Fruit fly (Drosophila melanogaster) whole organism, prepupa: ENCODE data around the gene east.

Source experiments
- Blimp-1 ChIP-seq: fragments of 200-800 bp; sonication (Bioruptor generic); optimal IDR thresholded peaks from 3 replicates; lab custom pipeline; 2017; ENCODE audit warnings: missing biosample characterization, missing genetic modification characterization, mild to moderate bottlenecking, moderate library complexity, missing genetic modification reagents
- CG10631 ChIP-seq: fragments of 200-800 bp; sonication (Bioruptor generic); optimal IDR thresholded peaks from 2 replicates; lab custom pipeline; 2016; ENCODE audit warnings: missing biosample characterization, missing genetic modification characterization
- CG11762 ChIP-seq: fragments of 200-800 bp; sonication (Bioruptor generic); optimal IDR thresholded peaks from 3 replicates; lab custom pipeline; 2016; ENCODE audit warnings: missing biosample characterization, missing genetic modification characterization; ENCODE audit not compliant: insufficient read depth
- CG11902 ChIP-seq: fragments of 200-800 bp; sonication (Bioruptor generic); optimal IDR thresholded peaks from 3 replicates; lab custom pipeline; 2016; ENCODE audit warnings: missing biosample characterization, missing genetic modification characterization
- CG15336 ChIP-seq: fragments of 200-800 bp; sonication (Bioruptor generic); IDR thresholded peaks from 2 replicates; pipeline ENCODE4 v1.3.6; 2022; ENCODE audit warnings: missing biosample characterization, missing genetic modification characterization
- CG1621 ChIP-seq: fragments of 200-800 bp; sonication (Bioruptor generic); optimal IDR thresholded peaks from 3 replicates; lab custom pipeline; 2018; ENCODE audit warnings: missing biosample characterization, mild to moderate bottlenecking, missing genetic modification characterization
- CG16779 ChIP-seq: fragments of 200-800 bp; sonication (Bioruptor generic); optimal IDR thresholded peaks from 3 replicates; lab custom pipeline; 2017; ENCODE audit warnings: missing biosample characterization, mild to moderate bottlenecking, missing genetic modification characterization
- CG3032 ChIP-seq: fragments of 200-800 bp; optimal IDR thresholded peaks from 2 replicates; lab custom pipeline; 2019; ENCODE audit warnings: missing biosample characterization, mild to moderate bottlenecking, missing genetic modification characterization, moderate library complexity
- CG34406 ChIP-seq: fragments of 200-800 bp; sonication (Bioruptor generic); optimal IDR thresholded peaks from 3 replicates; lab custom pipeline; 2016; ENCODE audit warnings: missing biosample characterization, missing genetic modification characterization
- CG3919 ChIP-seq: fragments of 200-800 bp; sonication (Bioruptor generic); optimal IDR thresholded peaks from 3 replicates; lab custom pipeline; 2016; ENCODE audit warnings: missing biosample characterization, missing genetic modification characterization
- CG4318 ChIP-seq: fragments of 200-800 bp; sonication (Bioruptor generic); optimal IDR thresholded peaks from 3 replicates; lab custom pipeline; 2017; ENCODE audit warnings: missing biosample characterization, mild to moderate bottlenecking, missing genetic modification characterization
- CG6163 ChIP-seq: fragments of 200-800 bp; sonication (Bioruptor generic); IDR thresholded peaks from 3 replicates; pipeline ENCODE4 v1.3.6; 2022; ENCODE audit warnings: missing biosample characterization, missing genetic modification characterization
- CG6792 ChIP-seq: fragments of 200-800 bp; sonication (Bioruptor generic); optimal IDR thresholded peaks from 3 replicates; lab custom pipeline; 2016; ENCODE audit warnings: missing biosample characterization, missing genetic modification characterization
- CG6808 ChIP-seq: fragments of 200-800 bp; sonication (Bioruptor generic); optimal IDR thresholded peaks from 3 replicates; lab custom pipeline; 2017; ENCODE audit warnings: missing biosample characterization, missing genetic modification characterization, mild to moderate bottlenecking, moderate library complexity, missing genetic modification reagents
- CG6854 ChIP-seq: fragments of 200-800 bp; sonication (Bioruptor generic); optimal IDR thresholded peaks from 2 replicates; lab custom pipeline; 2017; ENCODE audit warnings: missing biosample characterization, mild to moderate bottlenecking, missing genetic modification characterization
- CG7368 ChIP-seq: fragments of 200-800 bp; sonication (Bioruptor generic); optimal IDR thresholded peaks from 3 replicates; lab custom pipeline; 2016; ENCODE audit warnings: missing biosample characterization, missing genetic modification characterization
- CG8119 ChIP-seq: fragments of 200-800 bp; sonication (Bioruptor generic); IDR thresholded peaks from 3 replicates; pipeline ENCODE4 v1.3.6; 2022; ENCODE audit warnings: missing biosample characterization, missing genetic modification characterization
- CG8319 ChIP-seq: fragments of 200-800 bp; sonication (Bioruptor generic); optimal IDR thresholded peaks from 3 replicates; lab custom pipeline; 2016; ENCODE audit warnings: missing biosample characterization, missing genetic modification characterization
- CG8632 ChIP-seq: fragments of 200-800 bp; sonication (Bioruptor generic); optimal IDR thresholded peaks from 3 replicates; lab custom pipeline; 2016; ENCODE audit warnings: missing biosample characterization, missing genetic modification characterization
- Eip75B ChIP-seq: fragments of 200-800 bp; sonication (Bioruptor generic); optimal IDR thresholded peaks from 3 replicates; lab custom pipeline; 2016; ENCODE audit warnings: missing biosample characterization, missing genetic modification characterization
- Eip78C ChIP-seq: fragments of 200-800 bp; sonication (Bioruptor generic); peaks from one replicate; lab custom pipeline; 2016; ENCODE audit warnings: missing biosample characterization, missing genetic modification characterization
- Eip93F ChIP-seq: fragments of 200-800 bp; sonication (Bioruptor generic); optimal IDR thresholded peaks from 2 replicates; lab custom pipeline; 2016; ENCODE audit warnings: missing biosample characterization, mild to moderate bottlenecking, missing genetic modification characterization
- Ets21C ChIP-seq: fragments of 200-800 bp; sonication (Bioruptor generic); optimal IDR thresholded peaks from 3 replicates; lab custom pipeline; 2016; ENCODE audit warnings: missing biosample characterization, missing genetic modification characterization
- Hr38 ChIP-seq: sonication (Bioruptor generic); optimal IDR thresholded peaks from 2 replicates; lab custom pipeline; 2016; ENCODE audit warnings: missing biosample characterization, missing genetic modification characterization
- Hr39 ChIP-seq: fragments of 200-800 bp; sonication (Bioruptor generic); optimal IDR thresholded peaks from 2 replicates; lab custom pipeline; 2016; ENCODE audit warnings: missing biosample characterization, missing genetic modification characterization
- Hr4 ChIP-seq: fragments of 200-800 bp; sonication (Bioruptor generic); optimal IDR thresholded peaks from 3 replicates; lab custom pipeline; 2016; ENCODE audit warnings: missing biosample characterization, missing genetic modification characterization
- Met ChIP-seq: fragments of 200-800 bp; sonication (Bioruptor generic); optimal IDR thresholded peaks from 3 replicates; lab custom pipeline; 2016; ENCODE audit warnings: missing biosample characterization, missing genetic modification characterization
- OdsH ChIP-seq: fragments of 200-800 bp; sonication (Bioruptor generic); optimal IDR thresholded peaks from 3 replicates; lab custom pipeline; 2016; ENCODE audit warnings: missing biosample characterization, missing genetic modification characterization
- Smox ChIP-seq: fragments of 200-800 bp; sonication (Bioruptor generic); optimal IDR thresholded peaks from 3 replicates; lab custom pipeline; 2016; ENCODE audit warnings: missing biosample characterization, missing genetic modification characterization
- Sox102F ChIP-seq: fragments of 200-800 bp; sonication (Bioruptor generic); optimal IDR thresholded peaks from 2 replicates; lab custom pipeline; 2016; ENCODE audit warnings: missing biosample characterization, mild to moderate bottlenecking, missing genetic modification characterization
- Sox15 ChIP-seq: fragments of 200-800 bp; sonication (Bioruptor generic); optimal IDR thresholded peaks from 3 replicates; lab custom pipeline; 2016; ENCODE audit warnings: missing biosample characterization, missing genetic modification characterization
- achi ChIP-seq: fragments of 200-800 bp; sonication (Bioruptor generic); optimal IDR thresholded peaks from 3 replicates; lab custom pipeline; 2016; ENCODE audit warnings: missing biosample characterization, missing genetic modification characterization
- cyc ChIP-seq: fragments of 200-800 bp; sonication (Bioruptor generic); optimal IDR thresholded peaks from 3 replicates; lab custom pipeline; 2016; ENCODE audit warnings: missing biosample characterization, missing genetic modification characterization
- dac ChIP-seq: fragments of 200-800 bp; sonication (Bioruptor generic); optimal IDR thresholded peaks from 2 replicates; lab custom pipeline; 2017; ENCODE audit warnings: missing biosample characterization, mild to moderate bottlenecking, missing genetic modification characterization
- eg ChIP-seq: fragments of 200-800 bp; sonication (Bioruptor generic); IDR thresholded peaks from 3 replicates; pipeline ENCODE4 v1.3.6; 2022; ENCODE audit warnings: missing biosample characterization, missing genetic modification characterization
- esn ChIP-seq: fragments of 200-800 bp; sonication (Bioruptor generic); optimal IDR thresholded peaks from 2 replicates; lab custom pipeline; 2016; ENCODE audit warnings: missing biosample characterization, mild to moderate bottlenecking, missing genetic modification characterization, moderate library complexity
- fd85E ChIP-seq: fragments of 200-800 bp; sonication (Bioruptor generic); optimal IDR thresholded peaks from 3 replicates; lab custom pipeline; 2016; ENCODE audit warnings: missing biosample characterization, missing genetic modification characterization
- fkh ChIP-seq: fragments of 200-800 bp; sonication (Bioruptor generic); optimal IDR thresholded peaks from 3 replicates; lab custom pipeline; 2017; ENCODE audit warnings: missing biosample characterization, mild to moderate bottlenecking, missing genetic modification characterization, moderate library complexity
- lz ChIP-seq: fragments of 200-800 bp; sonication (Bioruptor generic); optimal IDR thresholded peaks from 3 replicates; lab custom pipeline; 2016; ENCODE audit warnings: missing biosample characterization, missing genetic modification characterization
- ss ChIP-seq, 2 experiments: fragments of 200-800 bp; sonication (Bioruptor generic); optimal IDR thresholded peaks; 2 replicates in 1 of 2; 3 replicates in 1 of 2; lab custom pipeline; 2017 to 2018; ENCODE audit warnings: mild to moderate bottlenecking in 2 of 2, missing biosample characterization in 2 of 2, missing genetic modification characterization in 2 of 2, moderate library complexity in 1 of 2
- svp ChIP-seq: fragments of 200-800 bp; sonication (Bioruptor generic); peaks from one replicate; lab custom pipeline; 2016; ENCODE audit warnings: missing biosample characterization, missing genetic modification characterization
- vri ChIP-seq: fragments of 200-800 bp; sonication (Bioruptor generic); optimal IDR thresholded peaks from 3 replicates; lab custom pipeline; 2016; ENCODE audit warnings: missing biosample characterization, mild to moderate bottlenecking, missing genetic modification characterization

east gene

dm6 chrX:2048778-2049686 lies 38.4 kb downstream of the east start:
- TF ChIP-seq dac (GFP tag; lab: Kevin White, UChicago) (no peak), fd85E (GFP tag; lab: Kevin White, UChicago) (no peak), OdsH (GFP tag; lab: Kevin White, UChicago) (no peak), Hr38 (no peak), Eip75B (GFP tag; lab: Kevin White, UChicago) (no peak), CG8632 (GFP tag; lab: Kevin White, UChicago) (no peak), lz (GFP tag; lab: Kevin White, UChicago) (no peak), cyc (GFP tag; lab: Kevin White, UChicago) (no peak), CG11902 (no peak), esn (GFP tag; lab: Kevin White, UChicago) (no peak), CG8319 (no peak), CG3032 (tag; lab: Kevin White, UChicago) (no peak), Eip78C (GFP tag; lab: Kevin White, UChicago) (peak; percentile 33), CG34406 (GFP tag; lab: Kevin White, UChicago) (no peak), Sox102F (GFP tag; lab: Kevin White, UChicago) (no peak), CG6808 (GFP tag; lab: Kevin White, UChicago) (no peak), CG4318 (GFP tag; lab: Kevin White, UChicago) (no peak), CG10631 (GFP tag; lab: Kevin White, UChicago) (no peak), fkh (GFP tag; lab: Kevin White, UChicago) (peak; percentile 51), eg (GFP tag; lab: Robert Waterston, UW) (no peak), CG6163 (GFP tag; lab: Robert Waterston, UW) (no peak), vri (GFP tag; lab: Kevin White, UChicago) (peak; percentile 87), Hr4 (GFP tag; lab: Kevin White, UChicago) (no peak), CG3919 (no peak), Eip93F (GFP tag; lab: Kevin White, UChicago) (no peak), CG15336 (no peak), Smox (no peak), CG8119 (GFP tag; lab: Robert Waterston, UW) (no peak), Ets21C (GFP tag; lab: Kevin White, UChicago) (no peak), Hr39 (GFP tag; lab: Kevin White, UChicago) (no peak), ss (GFP tag; optimal IDR thresholded peaks at IDR 0.05; lab: Kevin White, UChicago) (no peak), CG1621 (tag; lab: Kevin White, UChicago) (no peak), CG11762 (GFP tag; lab: Kevin White, UChicago) (no peak), svp (GFP tag; lab: Kevin White, UChicago) (peak; percentile 70), Blimp-1 (no peak), CG6792 (GFP tag; lab: Kevin White, UChicago) (no peak), CG7368 (GFP tag; lab: Kevin White, UChicago) (no peak), Met (GFP tag; lab: Kevin White, UChicago) (peak; percentile 31), Sox15 (no peak), CG16779 (tag; lab: Kevin White, UChicago) (no peak), achi (GFP tag; lab: Kevin White, UChicago) (no peak), CG6854 (GFP tag; lab: Kevin White, UChicago) (no peak)
